Worm (Caenorhabditis elegans): ENCODE measurements around the gene T19H5.6.

Gene T19H5.6

ce11 chrII:9426076-9426475 lies 43.9 kb downstream of the T19H5.6 start, which contains the start of gene M176.10:
Gene M176.10 (minus strand): TSS chrII:9426176.
- TF ChIP-seq nhr-21 (tag; optimal IDR thresholded peaks at IDR 0.05) (no peak), elt-1 (tag; optimal IDR thresholded peaks at IDR 0.05) (no peak), nhr-129 (tag; optimal IDR thresholded peaks at IDR 0.05) (no peak), nhr-12 (tag; optimal IDR thresholded peaks at IDR 0.05) (no peak)

- TF ChIP-seq nhr-10 (tag; optimal IDR thresholded peaks at IDR 0.05): no peak
- no peak for TF ChIP-seq fos-1 (tag; optimal IDR thresholded peaks at IDR 0.05)
- no peak for TF ChIP-seq mbf-1 (tag; optimal IDR thresholded peaks at IDR 0.05)
- TF ChIP-seq nhr-21 (tag; optimal IDR thresholded peaks at IDR 0.05): no peak
- TF ChIP-seq R02D3.7 (tag; optimal IDR thresholded peaks at IDR 0.05): no peak
- TF ChIP-seq nhr-237 (tag; optimal IDR thresholded peaks at IDR 0.05): no peak
- TF ChIP-seq ceh-16 (tag; optimal IDR thresholded peaks at IDR 0.05): no peak
- no peak for TF ChIP-seq unc-55 (GFP tag; optimal IDR thresholded peaks at IDR 0.05)
- no peak for TF ChIP-seq zag-1 (tag; optimal IDR thresholded peaks at IDR 0.05)
- no peak for TF ChIP-seq mdl-1 (tag; optimal IDR thresholded peaks at IDR 0.05)
- no peak for TF ChIP-seq sma-9 (GFP tag; optimal IDR thresholded peaks at IDR 0.05)
- TF ChIP-seq sma-9 (tag; optimal IDR thresholded peaks at IDR 0.05): no peak
- TF ChIP-seq lin-11 (tag; optimal IDR thresholded peaks at IDR 0.05): no peak
- TF ChIP-seq elt-1 (tag; optimal IDR thresholded peaks at IDR 0.05): no peak
- TF ChIP-seq nhr-12 (tag; optimal IDR thresholded peaks at IDR 0.05): no peak
- no peak for TF ChIP-seq nhr-25 (tag; optimal IDR thresholded peaks at IDR 0.05)
- no peak for TF ChIP-seq blmp-1 (tag; optimal IDR thresholded peaks at IDR 0.05; ENCODE audit: insufficient read depth)
- TF ChIP-seq elt-3 (tag; optimal IDR thresholded peaks at IDR 0.05): no peak
Observed at ce11 chrII:9421969-9422368, 48.1 kb downstream of the T19H5.6 start, which contains the start of gene M176.11. Gene M176.11 (plus strand): TSS chrII:9422269.
